Fruit fly (Drosophila melanogaster) whole organism, prepupa: ENCODE data around the gene Adss.

Experiments used
- CG10631 ChIP-seq: fragments of 200-800 bp; sonication (Bioruptor generic); optimal IDR thresholded peaks from 2 replicates; lab custom pipeline; 2016; ENCODE audit warnings: missing biosample characterization, missing genetic modification characterization
- CG10669 ChIP-seq: fragments of 200-800 bp; sonication (Bioruptor generic); optimal IDR thresholded peaks from 3 replicates; lab custom pipeline; 2018; ENCODE audit warnings: missing biosample characterization, mild to moderate bottlenecking, missing genetic modification characterization, moderate library complexity
- CG31627 ChIP-seq: fragments of 200-800 bp; sonication (Bioruptor generic); optimal IDR thresholded peaks from 3 replicates; lab custom pipeline; 2016; ENCODE audit warnings: missing biosample characterization, missing genetic modification characterization
- CG34406 ChIP-seq: fragments of 200-800 bp; sonication (Bioruptor generic); optimal IDR thresholded peaks from 3 replicates; lab custom pipeline; 2016; ENCODE audit warnings: missing biosample characterization, missing genetic modification characterization
- CG3919 ChIP-seq: fragments of 200-800 bp; sonication (Bioruptor generic); optimal IDR thresholded peaks from 3 replicates; lab custom pipeline; 2016; ENCODE audit warnings: missing biosample characterization, missing genetic modification characterization
- CG4318 ChIP-seq: fragments of 200-800 bp; sonication (Bioruptor generic); optimal IDR thresholded peaks from 3 replicates; lab custom pipeline; 2017; ENCODE audit warnings: missing biosample characterization, mild to moderate bottlenecking, missing genetic modification characterization
- CG6163 ChIP-seq: fragments of 200-800 bp; sonication (Bioruptor generic); IDR thresholded peaks from 3 replicates; pipeline ENCODE4 v1.3.6; 2022; ENCODE audit warnings: missing biosample characterization, missing genetic modification characterization
- CG6276 ChIP-seq: fragments of 200-800 bp; sonication (Bioruptor generic); optimal IDR thresholded peaks from 2 replicates; lab custom pipeline; 2017; ENCODE audit warnings: missing biosample characterization, mild to moderate bottlenecking, missing genetic modification characterization
- CG6792 ChIP-seq: fragments of 200-800 bp; sonication (Bioruptor generic); optimal IDR thresholded peaks from 3 replicates; lab custom pipeline; 2016; ENCODE audit warnings: missing biosample characterization, missing genetic modification characterization
- CG6808 ChIP-seq: fragments of 200-800 bp; sonication (Bioruptor generic); optimal IDR thresholded peaks from 3 replicates; lab custom pipeline; 2017; ENCODE audit warnings: missing biosample characterization, missing genetic modification characterization, mild to moderate bottlenecking, moderate library complexity, missing genetic modification reagents
- CG8119 ChIP-seq: fragments of 200-800 bp; sonication (Bioruptor generic); IDR thresholded peaks from 3 replicates; pipeline ENCODE4 v1.3.6; 2022; ENCODE audit warnings: missing biosample characterization, missing genetic modification characterization
- CG8319 ChIP-seq: fragments of 200-800 bp; sonication (Bioruptor generic); optimal IDR thresholded peaks from 3 replicates; lab custom pipeline; 2016; ENCODE audit warnings: missing biosample characterization, missing genetic modification characterization
- CG9139 ChIP-seq: fragments of 200-800 bp; sonication (Bioruptor generic); optimal IDR thresholded peaks from 3 replicates; lab custom pipeline; 2017; ENCODE audit warnings: missing biosample characterization, mild to moderate bottlenecking, missing genetic modification characterization
- Eip75B ChIP-seq: fragments of 200-800 bp; sonication (Bioruptor generic); optimal IDR thresholded peaks from 3 replicates; lab custom pipeline; 2016; ENCODE audit warnings: missing biosample characterization, missing genetic modification characterization
- Eip78C ChIP-seq: fragments of 200-800 bp; sonication (Bioruptor generic); peaks from one replicate; lab custom pipeline; 2016; ENCODE audit warnings: missing biosample characterization, missing genetic modification characterization
- Eip93F ChIP-seq: fragments of 200-800 bp; sonication (Bioruptor generic); optimal IDR thresholded peaks from 2 replicates; lab custom pipeline; 2016; ENCODE audit warnings: missing biosample characterization, mild to moderate bottlenecking, missing genetic modification characterization
- Ets21C ChIP-seq: fragments of 200-800 bp; sonication (Bioruptor generic); optimal IDR thresholded peaks from 3 replicates; lab custom pipeline; 2016; ENCODE audit warnings: missing biosample characterization, missing genetic modification characterization
- Ets96B ChIP-seq: fragments of 200-800 bp; optimal IDR thresholded peaks from 2 replicates; lab custom pipeline; 2019; ENCODE audit warnings: missing biosample characterization, mild to moderate bottlenecking, missing genetic modification characterization, moderate library complexity
- Hr38 ChIP-seq: sonication (Bioruptor generic); optimal IDR thresholded peaks from 2 replicates; lab custom pipeline; 2016; ENCODE audit warnings: missing biosample characterization, missing genetic modification characterization
- Hr39 ChIP-seq: fragments of 200-800 bp; sonication (Bioruptor generic); optimal IDR thresholded peaks from 2 replicates; lab custom pipeline; 2016; ENCODE audit warnings: missing biosample characterization, missing genetic modification characterization
- Lpt ChIP-seq: fragments of 200-800 bp; sonication (Bioruptor generic); optimal IDR thresholded peaks from 3 replicates; lab custom pipeline; 2016; ENCODE audit warnings: missing biosample characterization, missing genetic modification characterization
- Met ChIP-seq: fragments of 200-800 bp; sonication (Bioruptor generic); optimal IDR thresholded peaks from 3 replicates; lab custom pipeline; 2016; ENCODE audit warnings: missing biosample characterization, missing genetic modification characterization
- OdsH ChIP-seq: fragments of 200-800 bp; sonication (Bioruptor generic); optimal IDR thresholded peaks from 3 replicates; lab custom pipeline; 2016; ENCODE audit warnings: missing biosample characterization, missing genetic modification characterization
- Smox ChIP-seq: fragments of 200-800 bp; sonication (Bioruptor generic); optimal IDR thresholded peaks from 3 replicates; lab custom pipeline; 2016; ENCODE audit warnings: missing biosample characterization, missing genetic modification characterization
- Sox14 ChIP-seq: fragments of 200-800 bp; sonication (Bioruptor generic); optimal IDR thresholded peaks from 3 replicates; lab custom pipeline; 2016; ENCODE audit warnings: missing biosample characterization, missing genetic modification characterization
- achi ChIP-seq: fragments of 200-800 bp; sonication (Bioruptor generic); optimal IDR thresholded peaks from 3 replicates; lab custom pipeline; 2016; ENCODE audit warnings: missing biosample characterization, missing genetic modification characterization
- cyc ChIP-seq: fragments of 200-800 bp; sonication (Bioruptor generic); optimal IDR thresholded peaks from 3 replicates; lab custom pipeline; 2016; ENCODE audit warnings: missing biosample characterization, missing genetic modification characterization
- dac ChIP-seq: fragments of 200-800 bp; sonication (Bioruptor generic); optimal IDR thresholded peaks from 2 replicates; lab custom pipeline; 2017; ENCODE audit warnings: missing biosample characterization, mild to moderate bottlenecking, missing genetic modification characterization
- dsx ChIP-seq: fragments of 200-800 bp; optimal IDR thresholded peaks from 3 replicates; lab custom pipeline; 2019; ENCODE audit warnings: missing biosample characterization, mild to moderate bottlenecking, missing genetic modification characterization, moderate library complexity; ENCODE audit not compliant: poor library complexity, severe bottlenecking
- eg ChIP-seq: fragments of 200-800 bp; sonication (Bioruptor generic); IDR thresholded peaks from 3 replicates; pipeline ENCODE4 v1.3.6; 2022; ENCODE audit warnings: missing biosample characterization, missing genetic modification characterization
- esn ChIP-seq: fragments of 200-800 bp; sonication (Bioruptor generic); optimal IDR thresholded peaks from 2 replicates; lab custom pipeline; 2016; ENCODE audit warnings: missing biosample characterization, mild to moderate bottlenecking, missing genetic modification characterization, moderate library complexity
- fkh ChIP-seq: fragments of 200-800 bp; sonication (Bioruptor generic); optimal IDR thresholded peaks from 3 replicates; lab custom pipeline; 2017; ENCODE audit warnings: missing biosample characterization, mild to moderate bottlenecking, missing genetic modification characterization, moderate library complexity
- lz ChIP-seq: fragments of 200-800 bp; sonication (Bioruptor generic); optimal IDR thresholded peaks from 3 replicates; lab custom pipeline; 2016; ENCODE audit warnings: missing biosample characterization, missing genetic modification characterization
- pdm3 ChIP-seq: fragments of 200-800 bp; sonication (Bioruptor generic); optimal IDR thresholded peaks from 3 replicates; lab custom pipeline; 2016; ENCODE audit warnings: missing biosample characterization, missing genetic modification characterization
- salr ChIP-seq, 2 experiments: fragments of 200-800 bp; sonication (Bioruptor generic); optimal IDR thresholded peaks; 3 replicates each; lab custom pipeline; 2016 to 2018; ENCODE audit warnings: missing biosample characterization in 2 of 2, missing genetic modification characterization in 2 of 2, mild to moderate bottlenecking in 1 of 2
- spab ChIP-seq: fragments of 200-800 bp; sonication (Bioruptor generic); optimal IDR thresholded peaks from 2 replicates; lab custom pipeline; 2017; ENCODE audit warnings: missing biosample characterization, mild to moderate bottlenecking, missing genetic modification characterization, missing genetic modification reagents
- vri ChIP-seq: fragments of 200-800 bp; sonication (Bioruptor generic); optimal IDR thresholded peaks from 3 replicates; lab custom pipeline; 2016; ENCODE audit warnings: missing biosample characterization, mild to moderate bottlenecking, missing genetic modification characterization

Adss gene

DNA sequence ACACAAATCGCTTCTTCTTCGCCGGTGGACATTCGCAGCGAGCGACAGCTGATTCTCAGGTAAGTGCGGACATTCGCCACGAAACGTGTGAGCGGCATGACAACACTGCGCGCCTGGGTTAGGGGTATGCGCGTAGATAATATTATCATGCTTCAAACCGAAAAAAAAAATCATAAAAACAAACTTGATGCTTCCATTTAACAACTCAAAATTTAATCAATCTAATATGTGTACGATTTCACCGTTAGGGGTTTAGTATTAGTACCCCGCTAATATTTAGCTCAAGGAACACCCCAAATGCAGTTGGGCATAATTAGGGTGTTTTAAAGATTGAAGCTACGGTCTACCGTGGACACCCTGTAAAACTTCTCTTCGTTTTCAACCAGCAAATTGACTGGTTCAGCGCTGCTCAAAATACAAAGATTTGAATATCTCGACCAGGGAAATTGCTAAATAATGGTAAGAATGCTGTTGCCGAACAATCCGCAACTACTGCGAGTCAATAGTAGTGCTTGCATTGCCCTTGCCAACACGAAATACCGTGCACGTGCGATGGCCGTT, 8.5 kb downstream of the Adss start, which contains the start of the genes CG17271 and RpS20 (continued):
- TF ChIP-seq CG4318 (GFP tag; lab: Kevin White, UChicago) (peak; percentile 82), spab (no peak), esn (GFP tag; lab: Kevin White, UChicago) (peak; percentile 90), CG10669 (GFP tag; lab: Kevin White, UChicago) (peak; percentile 58), salr (GFP tag; optimal IDR thresholded peaks at IDR 0.05; lab: Kevin White, UChicago) (peak in 1 of 2 experiments; percentile 76), Ets21C (peak; percentile 88), Lpt (GFP tag; lab: Kevin White, UChicago) (peak; percentile 82), CG6792 (GFP tag; lab: Kevin White, UChicago) (peak; percentile 83), Sox14 (GFP tag; lab: Kevin White, UChicago) (peak; percentile 87), CG34406 (GFP tag; lab: Kevin White, UChicago) (peak; percentile 78), Smox (GFP tag; lab: Kevin White, UChicago) (no peak), Ets96B (peak; percentile 75), CG8119 (peak; percentile 73), Eip75B (GFP tag; lab: Kevin White, UChicago) (peak; percentile 91), fkh (GFP tag; lab: Kevin White, UChicago) (no peak), Met (GFP tag; lab: Kevin White, UChicago) (peak; percentile 90), Hr38 (peak; percentile 80)

DNA sequence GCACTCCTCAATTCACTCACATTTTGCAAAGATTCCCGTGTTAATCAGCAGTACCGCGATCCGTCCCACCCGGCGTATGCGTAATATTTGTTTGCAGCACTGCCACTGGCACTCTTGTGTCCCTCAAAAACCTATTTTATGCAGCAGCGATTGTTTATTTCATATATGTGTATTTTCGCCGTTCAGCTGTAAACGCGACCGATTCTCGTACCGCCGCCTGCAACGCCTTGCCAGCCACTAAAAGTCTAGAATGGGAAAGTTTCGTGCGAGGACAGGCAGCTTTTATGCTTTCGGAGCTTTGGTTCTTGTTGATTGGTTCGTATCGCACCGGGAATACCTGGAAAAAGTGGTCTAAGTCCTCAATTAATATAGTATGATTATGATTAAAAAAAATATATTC, 11.7 kb downstream of the Adss start, which contains the start of gene CG17270:
TSS of gene CG17270 (minus strand) at position 241 of the 400 bp plus-strand sequence.
- TF ChIP-seq CG10631 (no peak), Lpt (GFP tag; lab: Kevin White, UChicago) (no peak), vri (no peak), Hr39 (no peak), eg (GFP tag; lab: Robert Waterston, UW) (no peak), CG6792 (GFP tag; lab: Kevin White, UChicago) (no peak), CG6276 (GFP tag; lab: Kevin White, UChicago) (no peak), Hr38 (no peak), CG3919 (GFP tag; lab: Kevin White, UChicago) (no peak), pdm3 (GFP tag; lab: Kevin White, UChicago) (no peak), CG31627 (GFP tag; lab: Kevin White, UChicago) (no peak), CG6163 (GFP tag; lab: Robert Waterston, UW) (no peak)

DNA sequence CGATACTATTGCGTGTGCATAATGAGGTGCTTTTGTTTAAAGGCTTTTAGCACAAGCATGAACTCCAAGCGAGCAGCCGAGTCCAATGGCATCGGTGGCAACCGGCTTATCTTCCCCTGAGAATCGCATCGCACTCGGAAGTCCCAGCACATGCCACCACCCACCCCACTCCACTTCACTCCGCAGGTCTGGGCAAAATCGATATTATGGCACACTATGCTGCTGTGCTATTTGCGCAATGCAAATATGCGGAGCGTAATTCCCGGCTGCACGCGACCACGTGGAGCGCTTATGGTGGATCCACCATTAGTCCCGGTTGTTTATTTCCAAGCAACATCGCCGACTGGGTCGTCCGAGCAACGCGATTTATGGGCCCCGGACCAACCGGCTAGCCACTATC, 12.1 kb downstream of the Adss start:
- TF ChIP-seq Eip93F (GFP tag; lab: Kevin White, UChicago) (no peak), CG8319 (GFP tag; lab: Kevin White, UChicago) (no peak), Eip78C (GFP tag; lab: Kevin White, UChicago) (peak; percentile 47), eg (GFP tag; lab: Robert Waterston, UW) (no peak)

DNA sequence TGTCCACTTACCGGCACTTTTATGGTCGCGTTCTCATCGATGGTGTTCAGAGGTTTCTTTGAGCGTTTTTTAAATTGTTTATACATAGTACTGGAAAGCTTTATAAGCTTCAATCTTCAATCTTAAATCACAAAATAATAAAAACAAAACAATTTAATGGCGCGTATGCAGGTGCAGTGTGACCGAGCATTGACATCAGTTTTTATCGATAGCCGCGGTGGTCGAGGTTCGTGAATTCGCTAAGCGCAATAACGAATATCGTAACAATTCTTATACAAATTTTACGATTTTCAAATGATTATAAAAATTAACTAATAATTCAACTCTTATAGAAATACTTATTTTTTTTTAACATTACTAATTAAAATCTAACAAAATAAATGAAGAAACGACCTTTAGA, 14.4 kb downstream of the Adss start, which contains the start of gene Fancd2:
TSS of gene Fancd2 (minus strand) at position 183 of the 400 bp plus-strand sequence.
- TF ChIP-seq lz (no peak), dac (GFP tag; lab: Kevin White, UChicago) (no peak), spab (no peak), Met (GFP tag; lab: Kevin White, UChicago) (no peak), CG6808 (GFP tag; lab: Kevin White, UChicago) (no peak), cyc (GFP tag; lab: Kevin White, UChicago) (no peak), Hr38 (no peak), CG9139 (GFP tag; lab: Kevin White, UChicago) (no peak), pdm3 (GFP tag; lab: Kevin White, UChicago) (no peak), OdsH (GFP tag; lab: Kevin White, UChicago) (no peak), dsx (GFP tag; lab: Kevin White, UChicago) (no peak), achi (GFP tag; lab: Kevin White, UChicago) (no peak), Smox (GFP tag; lab: Kevin White, UChicago) (no peak)
